Worm (Caenorhabditis elegans): Measurements from ENCODE around the gene cdk-1.

cdk-1 gene

DNA sequence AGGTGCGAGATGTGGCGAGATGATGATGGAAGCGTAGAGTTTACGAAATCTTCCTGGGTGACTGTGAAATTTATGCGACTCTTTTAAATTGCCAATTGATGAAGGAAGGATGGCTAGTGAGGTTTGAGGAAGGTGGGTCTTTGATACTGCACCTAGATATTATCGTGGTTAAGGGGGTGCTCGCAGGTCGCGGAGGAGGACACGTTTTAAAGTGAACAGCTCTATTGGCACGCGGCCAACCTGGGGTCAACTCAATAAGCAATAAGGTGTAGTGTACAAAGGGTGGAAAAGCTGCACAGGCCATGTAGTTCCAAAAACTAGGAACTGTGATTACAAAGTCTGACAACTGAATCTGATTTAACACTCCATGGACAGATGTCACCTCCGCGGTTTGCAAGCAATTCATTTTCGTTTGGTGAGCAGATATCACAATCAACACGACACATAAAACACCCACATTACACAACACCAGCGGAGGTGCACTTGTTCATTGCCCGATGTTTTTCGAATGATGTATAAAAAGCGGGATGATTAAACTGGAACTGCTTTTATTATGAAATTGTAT is 1.9 kb upstream of the cdk-1 start:
- TF ChIP-seq pes-1 (GFP tag; IDR thresholded peaks at IDR 0.05): no peak
- no peak for TF ChIP-seq ceh-13 (GFP tag; optimal IDR thresholded peaks at IDR 0.05)
- TF ChIP-seq tbx-37 (GFP tag; conservative IDR thresholded peaks at IDR 0.05): no peak
- no peak for TF ChIP-seq flt-1 (GFP tag; IDR thresholded peaks at IDR 0.05)
- TF ChIP-seq aly-1 (tag; optimal IDR thresholded peaks at IDR 0.05): no peak
- no peak for TF ChIP-seq hmbx-1 (tag; optimal IDR thresholded peaks at IDR 0.05)
- TF ChIP-seq ets-7 (tag; optimal IDR thresholded peaks at IDR 0.05): no peak
- no peak for TF ChIP-seq tbx-11 (GFP tag; IDR thresholded peaks at IDR 0.05)
- no peak for TF ChIP-seq hmg-4 (GFP tag; optimal IDR thresholded peaks at IDR 0.05)
- TF ChIP-seq ama-1 (optimal IDR thresholded peaks at IDR 0.05): no peak

DNA sequence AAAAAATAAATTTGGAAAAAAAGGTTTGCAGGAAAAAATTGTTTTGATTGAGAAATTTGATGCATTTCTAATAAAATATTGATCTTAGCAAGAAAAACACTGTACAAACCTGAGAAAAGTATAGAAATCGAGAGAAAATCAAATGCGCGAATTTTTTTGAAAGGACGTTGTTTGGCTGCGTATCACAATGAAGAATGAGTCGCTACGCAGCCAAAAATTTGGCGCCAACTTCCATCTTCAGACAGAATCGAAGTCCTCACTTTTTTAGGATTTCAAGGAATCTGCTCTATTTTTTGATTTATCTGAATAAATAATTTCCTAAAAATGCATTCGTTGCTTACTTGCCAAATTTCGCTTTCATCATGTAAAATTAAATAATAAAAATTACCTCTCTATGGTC is 607 bp upstream of the cdk-1 start:
- no peak for TF ChIP-seq hnd-1 (tag; optimal IDR thresholded peaks at IDR 0.05)
- TF ChIP-seq B0310.2 (tag; optimal IDR thresholded peaks at IDR 0.05): no peak
- no peak for TF ChIP-seq ets-7 (tag; optimal IDR thresholded peaks at IDR 0.05)

- TF ChIP-seq flt-1 (GFP tag; IDR thresholded peaks at IDR 0.05): no peak
- no peak for TF ChIP-seq hmbx-1 (tag; optimal IDR thresholded peaks at IDR 0.05)
- TF ChIP-seq ama-1 (optimal IDR thresholded peaks at IDR 0.05): no peak
- no peak for TF ChIP-seq scrt-1 (GFP tag; IDR thresholded peaks at IDR 0.05)
Measured at ce11 chrIII:9748694-9749093, 1.4 kb downstream of the cdk-1 start, which contains the start of gene T05G5.4. Gene T05G5.4 (plus strand): TSS chrIII:9748934.

DNA sequence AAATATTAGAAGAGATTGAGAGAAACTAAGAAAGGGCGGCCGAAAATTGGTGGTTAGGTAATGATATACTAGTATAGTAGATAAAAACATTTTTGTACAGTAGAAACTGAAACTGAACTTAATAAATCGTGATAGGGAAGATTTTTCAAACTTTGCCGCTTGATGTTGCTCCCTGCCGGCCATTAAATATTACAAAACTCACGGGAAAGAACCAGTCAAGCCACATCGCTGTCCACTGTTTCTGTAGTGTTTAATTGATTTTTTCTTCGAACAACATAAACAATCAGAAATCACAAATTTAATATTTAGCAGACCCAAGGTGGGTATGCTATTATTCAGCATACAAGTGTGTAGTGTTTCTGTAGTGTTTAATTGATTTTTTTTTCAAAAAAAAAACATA is 3.8 kb downstream of the cdk-1 start, which contains the start of gene T05G5.5:
T05G5.5 (minus strand) TSS at position 359 of the 400 bp plus-strand sequence.
- TF ChIP-seq ama-1 (optimal IDR thresholded peaks at IDR 0.05) (no peak), hmg-4 (GFP tag; optimal IDR thresholded peaks at IDR 0.05) (no peak), hmbx-1 (tag; optimal IDR thresholded peaks at IDR 0.05) (no peak), ets-7 (tag; optimal IDR thresholded peaks at IDR 0.05) (no peak), aly-1 (tag; optimal IDR thresholded peaks at IDR 0.05) (no peak), ceh-13 (GFP tag; optimal IDR thresholded peaks at IDR 0.05) (no peak), F13C5.2 (tag; optimal IDR thresholded peaks at IDR 0.05) (no peak), tra-4 (tag; optimal IDR thresholded peaks at IDR 0.05) (no peak), tbx-37 (GFP tag; conservative IDR thresholded peaks at IDR 0.05) (no peak), pes-1 (GFP tag; IDR thresholded peaks at IDR 0.05) (no peak), sea-1 (GFP tag; conservative IDR thresholded peaks at IDR 0.05) (no peak), tbx-11 (GFP tag; IDR thresholded peaks at IDR 0.05) (no peak), flt-1 (GFP tag; IDR thresholded peaks at IDR 0.05) (no peak), B0310.2 (tag; optimal IDR thresholded peaks at IDR 0.05) (no peak), scrt-1 (GFP tag; IDR thresholded peaks at IDR 0.05) (no peak), hnd-1 (tag; optimal IDR thresholded peaks at IDR 0.05) (no peak)

- no peak for TF ChIP-seq B0310.2 (tag; optimal IDR thresholded peaks at IDR 0.05)
- no peak for TF ChIP-seq hnd-1 (tag; optimal IDR thresholded peaks at IDR 0.05)
- TF ChIP-seq ama-1 (optimal IDR thresholded peaks at IDR 0.05): no peak
- TF ChIP-seq pes-1 (GFP tag; IDR thresholded peaks at IDR 0.05): no peak
- TF ChIP-seq ceh-36 (tag; optimal IDR thresholded peaks at IDR 0.05): no peak
- TF ChIP-seq ceh-13 (GFP tag; optimal IDR thresholded peaks at IDR 0.05): no peak
- TF ChIP-seq sea-1 (GFP tag; conservative IDR thresholded peaks at IDR 0.05): no peak
- TF ChIP-seq hmg-4 (GFP tag; optimal IDR thresholded peaks at IDR 0.05): no peak
- TF ChIP-seq hmbx-1 (tag; optimal IDR thresholded peaks at IDR 0.05): no peak
- TF ChIP-seq tbx-37 (GFP tag; conservative IDR thresholded peaks at IDR 0.05): no peak
- no peak for TF ChIP-seq F13C5.2 (tag; optimal IDR thresholded peaks at IDR 0.05)
- TF ChIP-seq ets-7 (tag; optimal IDR thresholded peaks at IDR 0.05): no peak
- no peak for TF ChIP-seq tra-4 (tag; optimal IDR thresholded peaks at IDR 0.05)
- TF ChIP-seq flt-1 (GFP tag; IDR thresholded peaks at IDR 0.05): no peak
- no peak for TF ChIP-seq aly-1 (tag; optimal IDR thresholded peaks at IDR 0.05)
- no peak for TF ChIP-seq tbx-11 (GFP tag; IDR thresholded peaks at IDR 0.05)
- no peak for TF ChIP-seq scrt-1 (GFP tag; IDR thresholded peaks at IDR 0.05)
Measured at ce11 chrIII:9752852-9753251, 5.6 kb downstream of the cdk-1 start, which contains the start of gene ech-6. Gene ech-6 (minus strand): TSS chrIII:9752883.

- no peak for TF ChIP-seq ets-7 (tag; optimal IDR thresholded peaks at IDR 0.05)
Measured at ce11 chrIII:9757414-9757813, 10.1 kb downstream of the cdk-1 start, which contains the start of gene vps-53. Gene vps-53 (minus strand): TSS chrIII:9757514.

- TF ChIP-seq sea-1 (GFP tag; conservative IDR thresholded peaks at IDR 0.05) (no peak), pes-1 (GFP tag; IDR thresholded peaks at IDR 0.05) (no peak), scrt-1 (GFP tag; IDR thresholded peaks at IDR 0.05) (no peak), hnd-1 (tag; optimal IDR thresholded peaks at IDR 0.05) (no peak), ceh-13 (GFP tag; optimal IDR thresholded peaks at IDR 0.05) (no peak), tbx-37 (GFP tag; conservative IDR thresholded peaks at IDR 0.05) (no peak), ets-7 (tag; optimal IDR thresholded peaks at IDR 0.05) (no peak), flt-1 (GFP tag; IDR thresholded peaks at IDR 0.05) (no peak), hmg-4 (GFP tag; optimal IDR thresholded peaks at IDR 0.05) (no peak), ama-1 (optimal IDR thresholded peaks at IDR 0.05) (no peak), aly-1 (tag; optimal IDR thresholded peaks at IDR 0.05) (no peak), hmbx-1 (tag; optimal IDR thresholded peaks at IDR 0.05) (no peak), tbx-11 (GFP tag; IDR thresholded peaks at IDR 0.05) (no peak), B0310.2 (tag; optimal IDR thresholded peaks at IDR 0.05) (no peak), F13C5.2 (tag; optimal IDR thresholded peaks at IDR 0.05) (no peak), tra-4 (tag; optimal IDR thresholded peaks at IDR 0.05) (no peak), ceh-36 (tag; optimal IDR thresholded peaks at IDR 0.05) (no peak)
Measured at ce11 chrIII:9758848-9759247, 11.6 kb downstream of the cdk-1 start, which contains the start of gene rmd-1. Gene rmd-1 (plus strand): TSS chrIII:9759094.

- TF ChIP-seq flt-1 (GFP tag; IDR thresholded peaks at IDR 0.05) (no peak), hmbx-1 (tag; optimal IDR thresholded peaks at IDR 0.05) (no peak), tbx-11 (GFP tag; IDR thresholded peaks at IDR 0.05) (no peak), hnd-1 (tag; optimal IDR thresholded peaks at IDR 0.05) (no peak), F13C5.2 (tag; optimal IDR thresholded peaks at IDR 0.05) (no peak), ama-1 (optimal IDR thresholded peaks at IDR 0.05) (no peak), sea-1 (GFP tag; conservative IDR thresholded peaks at IDR 0.05) (no peak), scrt-1 (GFP tag; IDR thresholded peaks at IDR 0.05) (no peak), tra-4 (tag; optimal IDR thresholded peaks at IDR 0.05) (no peak), tbx-37 (GFP tag; conservative IDR thresholded peaks at IDR 0.05) (no peak), B0310.2 (tag; optimal IDR thresholded peaks at IDR 0.05) (no peak), ceh-13 (GFP tag; optimal IDR thresholded peaks at IDR 0.05) (no peak)
Measured at ce11 chrIII:9760184-9760583, 12.9 kb downstream of the cdk-1 start.
